Fruit fly (Drosophila melanogaster): ENCODE measurements around the gene CG43362.

Gene CG43362

dm6 chr2L:18335641-18336040, 44.4 kb upstream of the CG43362 start (continued):
- no peak for TF ChIP-seq CG7745 (tag; optimal IDR thresholded peaks at IDR 0.05)
- peak; percentile 75 for TF ChIP-seq Ets65A (GFP tag)
- peak; percentile 50 for TF ChIP-seq dmrt11E (tag; optimal IDR thresholded peaks at IDR 0.05)
- no peak for TF ChIP-seq CG7786 (GFP tag; optimal IDR thresholded peaks at IDR 0.05)
- TF ChIP-seq Dfd (GFP tag; optimal IDR thresholded peaks at IDR 0.05), result no peak
- no peak for TF ChIP-seq wor (GFP tag; IDR thresholded peaks at IDR 0.05)
- TF ChIP-seq CG4707 (GFP tag; optimal IDR thresholded peaks at IDR 0.05), result peak; percentile 47
- TF ChIP-seq CG12659 (GFP tag; optimal IDR thresholded peaks at IDR 0.05), result no peak
- no peak for TF ChIP-seq gce (GFP tag; IDR thresholded peaks at IDR 0.05)
- no peak for TF ChIP-seq Pdp1 (GFP tag; optimal IDR thresholded peaks at IDR 0.05)
- no peak for TF ChIP-seq CG3281 (GFP tag; optimal IDR thresholded peaks at IDR 0.05)
- peak; percentile 20 for TF ChIP-seq Sox102F (GFP tag; optimal IDR thresholded peaks at IDR 0.05)
- TF ChIP-seq NK7.1 (GFP tag; optimal IDR thresholded peaks at IDR 0.05), result no peak
- peak; percentile 41 for TF ChIP-seq fd64A (GFP tag; optimal IDR thresholded peaks at IDR 0.05)
- no peak for TF ChIP-seq Nf-YC (tag; optimal IDR thresholded peaks at IDR 0.05)
- TF ChIP-seq fru (optimal IDR thresholded peaks at IDR 0.05), result no peak
- no peak for TF ChIP-seq HmgZ (tag; optimal IDR thresholded peaks at IDR 0.05)
- peak; percentile 16; the same call in 1 of the 3 replicates for TF ChIP-seq ci (GFP tag; IDR thresholded peaks at IDR 0.05)
- TF ChIP-seq Fer2 (tag; optimal IDR thresholded peaks at IDR 0.05), result no peak
- no peak for TF ChIP-seq Nf-YB (GFP tag; optimal IDR thresholded peaks at IDR 0.05)
- TF ChIP-seq CG34422 (GFP tag; IDR thresholded peaks at IDR 0.05), result no peak
- peak; percentile 9 for TF ChIP-seq CG15601 (tag; optimal IDR thresholded peaks at IDR 0.05)
- TF ChIP-seq CG2199 (GFP tag; IDR thresholded peaks at IDR 0.05), result 0 out of 3 replicates have a peak, but pooled peaks have one; percentile 64
- no peak for TF ChIP-seq Spps (tag; optimal IDR thresholded peaks at IDR 0.05)
- TF ChIP-seq D (optimal IDR thresholded peaks at IDR 0.05), result no peak
- TF ChIP-seq D (GFP tag; optimal IDR thresholded peaks at IDR 0.05), result peak; percentile 26
- no peak for TF ChIP-seq unc-4 (GFP tag; IDR thresholded peaks at IDR 0.05; ENCODE audit: partially characterized antibody)
- no peak for TF ChIP-seq Oli (tag; optimal IDR thresholded peaks at IDR 0.05)
- TF ChIP-seq Mad (GFP tag; optimal IDR thresholded peaks at IDR 0.05), result no peak
- no peak for TF ChIP-seq sens (GFP tag)
- no peak for TF ChIP-seq chif (GFP tag; optimal IDR thresholded peaks at IDR 0.05)
- TF ChIP-seq CG18599 (GFP tag; optimal IDR thresholded peaks at IDR 0.05), result no peak
- no peak for TF ChIP-seq CG9932 (GFP tag; IDR thresholded peaks at IDR 0.05)
- TF ChIP-seq TFAM (GFP tag; optimal IDR thresholded peaks at IDR 0.05), result no peak
- TF ChIP-seq CG13287 (GFP tag; IDR thresholded peaks at IDR 0.05; ENCODE audit: partially characterized antibody), result no peak
- TF ChIP-seq NFAT (GFP tag; IDR thresholded peaks at IDR 0.05), result no peak
- no peak for TF ChIP-seq psq (GFP tag; optimal IDR thresholded peaks at IDR 0.05)
- TF ChIP-seq grn (GFP tag; optimal IDR thresholded peaks at IDR 0.05), result no peak
- no peak for TF ChIP-seq BtbVII (GFP tag; optimal IDR thresholded peaks at IDR 0.05)
- TF ChIP-seq CG16779 (GFP tag; IDR thresholded peaks at IDR 0.05), result no peak
- TF ChIP-seq CG1529 (GFP tag; optimal IDR thresholded peaks at IDR 0.05), result no peak
- TF ChIP-seq trem (tag; optimal IDR thresholded peaks at IDR 0.05), result no peak
- no peak for TF ChIP-seq lmd (GFP tag; IDR thresholded peaks at IDR 0.05)
- TF ChIP-seq cg (GFP tag; optimal IDR thresholded peaks at IDR 0.05), result no peak
- peak; percentile 22 for TF ChIP-seq CG3407 (GFP tag; optimal IDR thresholded peaks at IDR 0.05)
- peak in 1 of 3 experiments; percentile 37 for TF ChIP-seq Stat92E (GFP tag; optimal IDR thresholded peaks at IDR 0.05)
- peak; percentile 54 for TF ChIP-seq Xrp1 (GFP tag; IDR thresholded peaks at IDR 0.05)
- no peak for TF ChIP-seq CoRest (tag; optimal IDR thresholded peaks at IDR 0.05)
- no peak for TF ChIP-seq BEAF-32 (GFP tag; optimal IDR thresholded peaks at IDR 0.05)
- TF ChIP-seq CG11560 (tag; IDR thresholded peaks at IDR 0.05), result no peak
- no peak for TF ChIP-seq Med (GFP tag)
- TF ChIP-seq CG15696 (tag; optimal IDR thresholded peaks at IDR 0.05), result peak; percentile 29
